Fruit fly (Drosophila melanogaster): ENCODE results near the gene CG6005.

DNA sequence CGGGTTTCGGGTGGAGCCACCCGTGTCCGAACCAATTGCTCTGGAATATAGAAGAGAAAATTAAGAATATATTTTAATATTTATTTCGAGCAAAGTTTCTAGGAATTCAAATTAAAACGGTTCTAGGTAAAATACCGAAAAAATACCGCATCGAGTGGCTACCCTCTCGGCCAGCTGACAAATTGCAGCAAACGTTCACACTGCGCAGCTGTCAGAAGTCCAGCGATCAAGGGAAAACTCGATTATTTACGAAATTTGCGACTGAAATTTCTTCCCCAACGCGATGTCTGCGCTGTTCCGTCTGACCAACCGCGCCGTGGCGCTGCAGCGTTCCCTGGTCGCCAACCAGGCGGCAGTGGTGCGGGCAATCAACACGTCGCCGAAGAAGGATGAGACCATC lies 3.3 kb upstream of the CG6005 start, which contains the start of gene NP15.6:
- TF ChIP-seq sage (GFP tag; optimal IDR thresholded peaks at IDR 0.05), result no peak
- no peak for TF ChIP-seq CG32264 (GFP tag; optimal IDR thresholded peaks at IDR 0.05)
- TF ChIP-seq foxo (GFP tag; optimal IDR thresholded peaks at IDR 0.05), result no peak
- TF ChIP-seq tai (GFP tag; optimal IDR thresholded peaks at IDR 0.05), result no peak
